Fruit fly (Drosophila melanogaster): ENCODE measurements around the gene Nrx-1.

Nrx-1 gene

dm6 chr3R:22421618-22422017, 46.7 kb upstream of the Nrx-1 start (continued):
- TF ChIP-seq C15 (GFP tag; IDR thresholded peaks at IDR 0.05) (no peak), CG14965 (GFP tag; optimal IDR thresholded peaks at IDR 0.05; ENCODE audit: borderline replicate concordance) (no peak), Bteb2 (GFP tag; optimal IDR thresholded peaks at IDR 0.05) (peak; percentile 34), danr (GFP tag; IDR thresholded peaks at IDR 0.05) (peak; percentile 64; the same call in 1 of the 2 replicates), dysf (GFP tag; IDR thresholded peaks at IDR 0.05) (peak; percentile 84), CG5953 (GFP tag; IDR thresholded peaks at IDR 0.05) (no peak), Awh (GFP tag; IDR thresholded peaks at IDR 0.05) (0 out of 2 replicates have a peak, but pooled peaks have one; percentile 50), CG14710 (tag; optimal IDR thresholded peaks at IDR 0.05) (no peak), CG7556 (GFP tag; optimal IDR thresholded peaks at IDR 0.05) (peak; percentile 35), CG2129 (GFP tag; IDR thresholded peaks at IDR 0.05; ENCODE audit: partially characterized antibody) (no peak), CG11093 (GFP tag; IDR thresholded peaks at IDR 0.05) (peak; percentile 53; the same call in 1 of the 3 replicates), kni (GFP tag; optimal IDR thresholded peaks at IDR 0.05) (no peak), ash1 (GFP tag; optimal IDR thresholded peaks at IDR 0.05) (no peak), kah (GFP tag; optimal IDR thresholded peaks at IDR 0.05) (no peak), yki (optimal IDR thresholded peaks at IDR 0.05) (no peak), CG42726 (GFP tag; IDR thresholded peaks at IDR 0.05; ENCODE audit: partially characterized antibody) (no peak), da (GFP tag; optimal IDR thresholded peaks at IDR 0.05) (no peak), CG31388 (GFP tag; optimal IDR thresholded peaks at IDR 0.05) (no peak), CG10267 (tag; optimal IDR thresholded peaks at IDR 0.05) (no peak), Aef1 (GFP tag; IDR thresholded peaks at IDR 0.05) (peak; percentile 66), CG17612 (GFP tag; IDR thresholded peaks at IDR 0.05) (no peak), CG32772 (GFP tag; IDR thresholded peaks at IDR 0.05) (peak; percentile 79), grau (tag; optimal IDR thresholded peaks at IDR 0.05) (peak; percentile 89), CG12236 (GFP tag; optimal IDR thresholded peaks at IDR 0.05) (no peak), CG8290 (GFP tag; optimal IDR thresholded peaks at IDR 0.05) (no peak), CG8290 (tag; optimal IDR thresholded peaks at IDR 0.05) (no peak), CG6654 (GFP tag; optimal IDR thresholded peaks at IDR 0.05) (no peak), prd (optimal IDR thresholded peaks at IDR 0.05) (no peak), prd (GFP tag; IDR thresholded peaks at IDR 0.05) (peak; percentile 82), lilli (GFP tag; optimal IDR thresholded peaks at IDR 0.05) (peak; percentile 64), chm (GFP tag; IDR thresholded peaks at IDR 0.05) (0 out of 2 replicates have a peak, but pooled peaks have one; percentile 11), ATbp (GFP tag; optimal IDR thresholded peaks at IDR 0.05) (peak; percentile 26), CG15073 (GFP tag; optimal IDR thresholded peaks at IDR 0.05) (no peak), en (GFP tag; optimal IDR thresholded peaks at IDR 0.05) (no peak), MESR4 (GFP tag; optimal IDR thresholded peaks at IDR 0.05) (no peak), CG12391 (tag; optimal IDR thresholded peaks at IDR 0.05) (peak; percentile 53), CG7987 (GFP tag; optimal IDR thresholded peaks at IDR 0.05) (no peak), CG16815 (GFP tag; optimal IDR thresholded peaks at IDR 0.05) (peak; percentile 40), ranshi (GFP tag; IDR thresholded peaks at IDR 0.05) (peak; percentile 82), pzg (GFP tag; optimal IDR thresholded peaks at IDR 0.05) (no peak), pb (GFP tag; optimal IDR thresholded peaks at IDR 0.05) (peak; percentile 42), Rx (GFP tag; IDR thresholded peaks at IDR 0.05) (0 out of 2 replicates have a peak, but pooled peaks have one; percentile 34), CG15479 (GFP tag; optimal IDR thresholded peaks at IDR 0.05) (no peak), Chrac-16 (GFP tag; optimal IDR thresholded peaks at IDR 0.05) (peak; percentile 37), rib (GFP tag; IDR thresholded peaks at IDR 0.05) (peak; percentile 62; the same call in 1 of the 2 replicates), CG15514 (GFP tag; optimal IDR thresholded peaks at IDR 0.05) (peak; percentile 12), CG4360 (GFP tag; IDR thresholded peaks at IDR 0.05) (0 out of 2 replicates have a peak, but pooled peaks have one; percentile 11), ac (GFP tag; optimal IDR thresholded peaks at IDR 0.05) (no peak), z (GFP tag; IDR thresholded peaks at IDR 0.05) (no peak), CG7928 (GFP tag; optimal IDR thresholded peaks at IDR 0.05) (no peak), btn (GFP tag; optimal IDR thresholded peaks at IDR 0.05) (no peak), GATAe (GFP tag; conservative IDR thresholded peaks at IDR 0.05) (no peak)

All from whole organism, embryonic.